Fruit fly (Drosophila melanogaster) whole organism, embryonic: Measurements from ENCODE around the gene Herc4.

Experiments
- Abd-B ChIP-seq: fragments of 200-800 bp; sonication (Bioruptor generic); optimal IDR thresholded peaks from 2 replicates; lab custom pipeline; 2018; ENCODE audit warnings: missing biosample characterization, mild to moderate bottlenecking, missing genetic modification characterization, moderate library complexity
- CG10462 ChIP-seq: fragments of 200-800 bp; sonication (Bioruptor generic); optimal IDR thresholded peaks from 2 replicates; lab custom pipeline; 2016; ENCODE audit warnings: missing biosample characterization, missing genetic modification characterization
- CG10543 ChIP-seq: fragments of 200-800 bp; sonication (Bioruptor generic); optimal IDR thresholded peaks from 3 replicates; lab custom pipeline; 2017; ENCODE audit warnings: missing biosample characterization, mild to moderate bottlenecking, missing genetic modification characterization, moderate library complexity
- CG11723 ChIP-seq: fragments of 200-800 bp; sonication (Bioruptor generic); optimal IDR thresholded peaks from 2 replicates; lab custom pipeline; 2017; ENCODE audit warnings: missing biosample characterization, mild to moderate bottlenecking, missing genetic modification characterization
- CG14050 ChIP-seq: fragments of 200-800 bp; sonication (Bioruptor generic); IDR thresholded peaks from 3 replicates; pipeline ENCODE4 v1.3.6; 2022; ENCODE audit warnings: missing biosample characterization, missing genetic modification characterization
- CG16779 ChIP-seq: fragments of 200-800 bp; sonication (Bioruptor generic); IDR thresholded peaks from 2 replicates; pipeline ENCODE4 v1.3.6; 2022; ENCODE audit warnings: missing biosample characterization, missing genetic modification characterization
- CG16815 ChIP-seq: fragments of 200-800 bp; sonication (Bioruptor generic); optimal IDR thresholded peaks from 3 replicates; lab custom pipeline; 2017; ENCODE audit warnings: missing biosample characterization, mild to moderate bottlenecking, missing genetic modification characterization
- CG17328 ChIP-seq: fragments of 200-800 bp; sonication (Bioruptor generic); IDR thresholded peaks from 2 replicates; pipeline ENCODE4 v1.3.6; 2022; ENCODE audit warnings: missing biosample characterization, missing genetic modification characterization
- CG17361 ChIP-seq: fragments of 200-800 bp; sonication (Bioruptor generic); IDR thresholded peaks from 3 replicates; pipeline ENCODE4 v1.3.6; 2022; ENCODE audit warnings: missing biosample characterization, missing genetic modification characterization
- CG30431 ChIP-seq: fragments of 200-800 bp; sonication (Bioruptor generic); optimal IDR thresholded peaks from 2 replicates; lab custom pipeline; 2017; ENCODE audit warnings: missing biosample characterization, missing genetic modification characterization
- CG3163 ChIP-seq: fragments of 200-800 bp; sonication (Bioruptor generic); optimal IDR thresholded peaks from 3 replicates; lab custom pipeline; 2016; ENCODE audit warnings: missing biosample characterization, missing genetic modification characterization
- CG34422 ChIP-seq: fragments of 200-800 bp; sonication (Bioruptor generic); IDR thresholded peaks from 3 replicates; pipeline ENCODE4 v1.3.6; 2022; ENCODE audit warnings: missing biosample characterization, missing genetic modification characterization
- CG3847 ChIP-seq: fragments of 200-800 bp; sonication (Bioruptor generic); IDR thresholded peaks from 2 replicates; pipeline ENCODE4 v1.3.6; 2022; ENCODE audit warnings: missing biosample characterization, missing genetic modification characterization
- CG7786 ChIP-seq: fragments of 200-800 bp; sonication (Bioruptor generic); optimal IDR thresholded peaks from 2 replicates; lab custom pipeline; 2016; ENCODE audit warnings: missing biosample characterization, missing genetic modification characterization
- CG7839 ChIP-seq: fragments of 200-800 bp; sonication (Bioruptor generic); optimal IDR thresholded peaks from 3 replicates; lab custom pipeline; 2018; ENCODE audit warnings: missing biosample characterization, mild to moderate bottlenecking, missing genetic modification characterization, moderate library complexity
- CG9437 ChIP-seq: fragments of 200-800 bp; sonication (Bioruptor generic); optimal IDR thresholded peaks from 2 replicates; lab custom pipeline; 2018; ENCODE audit warnings: missing biosample characterization, mild to moderate bottlenecking, missing genetic modification characterization
- Dad ChIP-seq: fragments of 200-800 bp; sonication (Bioruptor generic); optimal IDR thresholded peaks from 3 replicates; lab custom pipeline; 2016; ENCODE audit warnings: missing biosample characterization, missing genetic modification characterization
- Dip2 ChIP-seq: fragments of 200-800 bp; sonication (Bioruptor generic); IDR thresholded peaks from 2 replicates; pipeline ENCODE4 v1.3.6; 2022; ENCODE audit warnings: missing biosample characterization, missing genetic modification characterization
- Dp ChIP-seq: fragments of 200-800 bp; sonication (Bioruptor generic); optimal IDR thresholded peaks from 2 replicates; lab custom pipeline; 2018; ENCODE audit warnings: missing biosample characterization, mild to moderate bottlenecking, missing genetic modification characterization, moderate library complexity
- ERR ChIP-seq: fragments of 200-800 bp; sonication (Bioruptor generic); optimal IDR thresholded peaks from 2 replicates; lab custom pipeline; 2016; ENCODE audit warnings: missing biosample characterization, missing genetic modification characterization
- Elba2 ChIP-seq: fragments of 200-800 bp; sonication (Bioruptor generic); optimal IDR thresholded peaks from 3 replicates; lab custom pipeline; 2016; ENCODE audit warnings: missing biosample characterization, missing genetic modification characterization
- Gsc ChIP-seq: fragments of 200-800 bp; sonication (Bioruptor generic); IDR thresholded peaks from 2 replicates; pipeline ENCODE4 v1.3.6; 2022; ENCODE audit warnings: missing biosample characterization, missing genetic modification characterization
- HLH54F ChIP-seq: fragments of 200-800 bp; sonication (Bioruptor generic); optimal IDR thresholded peaks from 3 replicates; lab custom pipeline; 2016; ENCODE audit warnings: missing biosample characterization, missing genetic modification characterization
- Hmr ChIP-seq: fragments of 200-800 bp; sonication (Bioruptor generic); optimal IDR thresholded peaks from 3 replicates; lab custom pipeline; 2017; ENCODE audit warnings: mild to moderate bottlenecking, missing biosample characterization, missing genetic modification reagents, missing genetic modification characterization
- Kr ChIP-seq: fragments of 200-800 bp; sonication (Bioruptor generic); optimal IDR thresholded peaks from 2 replicates; lab custom pipeline; 2017; ENCODE audit warnings: missing biosample characterization, mild to moderate bottlenecking, missing genetic modification characterization
- MBD-R2 ChIP-seq: fragments of 200-800 bp; sonication (Bioruptor generic); IDR thresholded peaks from 2 replicates; pipeline ENCODE4 v1.3.6; 2022; ENCODE audit warnings: missing biosample characterization, missing genetic modification characterization
- MTF-1 ChIP-seq: fragments of 200-800 bp; sonication (Bioruptor generic); optimal IDR thresholded peaks from 2 replicates; lab custom pipeline; 2018; ENCODE audit warnings: missing biosample characterization, mild to moderate bottlenecking, missing genetic modification characterization, borderline replicate concordance
- NK7.1 ChIP-seq: fragments of 200-800 bp; sonication (Bioruptor generic); optimal IDR thresholded peaks from 3 replicates; lab custom pipeline; 2016; ENCODE audit warnings: missing biosample characterization, missing genetic modification characterization
- Nf-YC ChIP-seq: fragments of 200-800 bp; optimal IDR thresholded peaks from 3 replicates; lab custom pipeline; 2019; ENCODE audit warnings: missing biosample characterization, mild to moderate bottlenecking, missing genetic modification characterization, moderate library complexity
- Oli ChIP-seq: fragments of 200-800 bp; sonication (Bioruptor generic); optimal IDR thresholded peaks from 2 replicates; lab custom pipeline; 2018; ENCODE audit warnings: missing biosample characterization, mild to moderate bottlenecking, missing genetic modification characterization, moderate library complexity
- Ravus ChIP-seq: fragments of 200-800 bp; sonication (Bioruptor generic); IDR thresholded peaks from 2 replicates; pipeline ENCODE4 v1.3.6; 2022; ENCODE audit warnings: missing biosample characterization, missing genetic modification characterization
- Sox100B ChIP-seq: fragments of 200-800 bp; sonication (Bioruptor generic); optimal IDR thresholded peaks from 3 replicates; lab custom pipeline; 2018; ENCODE audit warnings: missing biosample characterization, mild to moderate bottlenecking, missing genetic modification characterization
- ac ChIP-seq: fragments of 200-800 bp; sonication (Bioruptor generic); optimal IDR thresholded peaks from 3 replicates; lab custom pipeline; 2017; ENCODE audit warnings: missing biosample characterization, mild to moderate bottlenecking, missing genetic modification characterization
- chm ChIP-seq: fragments of 200-800 bp; sonication (Bioruptor generic); IDR thresholded peaks from 2 replicates; pipeline ENCODE4 v1.3.6; 2022; ENCODE audit warnings: missing biosample characterization, missing genetic modification characterization
- crol ChIP-seq: fragments of 200-800 bp; sonication (Bioruptor generic); IDR thresholded peaks from 2 replicates; pipeline ENCODE4 v1.3.6; 2022; ENCODE audit warnings: missing biosample characterization, missing genetic modification characterization
- cwo ChIP-seq: fragments of 200-800 bp; sonication (Bioruptor generic); optimal IDR thresholded peaks from 3 replicates; lab custom pipeline; 2017; ENCODE audit warnings: missing biosample characterization, missing genetic modification characterization, mild to moderate bottlenecking, moderate library complexity, missing genetic modification reagents
- dan ChIP-seq: fragments of 200-800 bp; sonication (Bioruptor generic); IDR thresholded peaks from 2 replicates; pipeline ENCODE4 v1.3.6; 2022; ENCODE audit warnings: missing biosample characterization, missing genetic modification characterization
- dimm ChIP-seq: fragments of 200-800 bp; sonication (Bioruptor generic); IDR thresholded peaks from 2 replicates; pipeline ENCODE4 v1.3.6; 2022; ENCODE audit warnings: missing biosample characterization, missing genetic modification characterization
- grau ChIP-seq: fragments of 200-800 bp; optimal IDR thresholded peaks from 3 replicates; lab custom pipeline; 2019; ENCODE audit warnings: missing biosample characterization, mild to moderate bottlenecking, missing genetic modification characterization, moderate library complexity
- jigr1 ChIP-seq: fragments of 200-800 bp; sonication (Bioruptor generic); IDR thresholded peaks from 3 replicates; pipeline ENCODE4 v1.3.6; 2022; ENCODE audit warnings: missing biosample characterization, missing genetic modification characterization
- kay ChIP-seq: fragments of 200-800 bp; sonication (Bioruptor generic); optimal IDR thresholded peaks from 2 replicates; lab custom pipeline; 2016; ENCODE audit warnings: missing biosample characterization, missing genetic modification characterization
- klu ChIP-seq: fragments of 200-800 bp; sonication (Bioruptor generic); IDR thresholded peaks from 2 replicates; pipeline ENCODE4 v1.3.6; 2022; ENCODE audit warnings: missing biosample characterization, missing genetic modification characterization
- pho ChIP-seq: fragments of 200-800 bp; sonication (Bioruptor generic); optimal IDR thresholded peaks from 2 replicates; lab custom pipeline; 2016; ENCODE audit warnings: missing biosample characterization, missing genetic modification characterization
- pzg ChIP-seq: fragments of 200-800 bp; sonication (Bioruptor generic); optimal IDR thresholded peaks from 3 replicates; lab custom pipeline; 2018; ENCODE audit warnings: missing biosample characterization, mild to moderate bottlenecking, missing genetic modification characterization, moderate library complexity
- schlank ChIP-seq: fragments of 200-800 bp; sonication (Bioruptor generic); optimal IDR thresholded peaks from 2 replicates; lab custom pipeline; 2018; ENCODE audit warnings: missing biosample characterization, mild to moderate bottlenecking, missing genetic modification characterization
- stwl ChIP-seq: fragments of 200-800 bp; sonication (Bioruptor generic); optimal IDR thresholded peaks from 3 replicates; lab custom pipeline; 2018; ENCODE audit warnings: missing biosample characterization, mild to moderate bottlenecking, missing genetic modification characterization, moderate library complexity
- sug ChIP-seq: fragments of 200-800 bp; optimal IDR thresholded peaks from 2 replicates; lab custom pipeline; 2019; ENCODE audit warnings: missing biosample characterization, mild to moderate bottlenecking, missing genetic modification characterization, moderate library complexity
- vnd ChIP-seq: fragments of 200-800 bp; sonication (Bioruptor generic); IDR thresholded peaks from 3 replicates; pipeline ENCODE4 v1.3.6; 2022; ENCODE audit warnings: missing biosample characterization, missing genetic modification characterization; ENCODE audit not compliant: partially characterized antibody
- zen2 ChIP-seq: fragments of 200-800 bp; sonication (Bioruptor generic); IDR thresholded peaks from 3 replicates; pipeline ENCODE4 v1.3.6; 2022; ENCODE audit warnings: missing biosample characterization, missing genetic modification characterization; ENCODE audit not compliant: partially characterized antibody
- zfh1 ChIP-seq: fragments of 200-800 bp; sonication (Bioruptor generic); IDR thresholded peaks from 3 replicates; pipeline ENCODE4 v1.3.6; 2022; ENCODE audit warnings: missing biosample characterization, missing genetic modification characterization
- zfh2 ChIP-seq: fragments of 200-800 bp; sonication (Bioruptor generic); optimal IDR thresholded peaks from 2 replicates; lab custom pipeline; 2016; ENCODE audit warnings: missing biosample characterization, missing genetic modification characterization

Gene Herc4

DNA sequence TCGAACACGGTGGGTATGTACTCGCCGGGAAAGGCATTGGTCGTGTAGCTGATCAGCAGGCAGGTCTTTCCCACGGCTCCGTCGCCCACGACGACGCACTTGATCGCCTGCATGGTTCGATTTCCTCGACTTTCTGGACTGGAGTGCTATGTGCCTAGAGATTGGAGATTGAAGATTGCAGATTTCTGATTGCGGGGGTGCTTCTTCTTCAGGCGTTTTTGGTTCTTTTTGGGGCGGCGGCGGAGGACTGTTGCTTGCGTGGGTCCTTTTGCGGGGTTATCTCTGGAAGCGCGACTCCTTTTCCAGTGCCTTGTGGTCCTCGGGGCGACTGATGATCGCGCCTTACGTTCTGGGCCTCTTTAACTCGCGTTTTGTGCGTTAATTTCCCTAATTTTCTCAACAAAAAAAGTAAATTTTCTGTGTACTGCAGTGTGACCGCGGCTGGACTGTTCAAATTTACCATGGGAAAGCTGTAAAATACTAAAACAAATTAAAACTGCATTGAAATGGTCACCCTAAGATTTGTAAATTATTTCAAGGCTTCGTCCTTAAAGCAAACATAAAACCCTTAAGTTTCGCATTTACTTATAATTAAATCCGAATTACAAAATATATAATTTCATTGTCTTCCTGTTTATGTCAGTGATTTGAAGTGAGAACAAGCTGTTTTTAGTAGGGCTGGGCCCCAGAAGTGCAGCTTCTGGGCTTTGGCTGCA lies 11.1 kb upstream of the Herc4 start, which contains the start of the genes Rac1 and Acat2 (continued):
- no peak for TF ChIP-seq NK7.1 (GFP tag; lab: Kevin White, UChicago)
- no peak for TF ChIP-seq kay (GFP tag; lab: Kevin White, UChicago)
- TF ChIP-seq CG3847, result peak; percentile 70
- TF ChIP-seq zen2, result no peak
- TF ChIP-seq Abd-B, result peak; percentile 56
- no peak for TF ChIP-seq CG9437
- no peak for TF ChIP-seq CG10462 (GFP tag; lab: Kevin White, UChicago)
- TF ChIP-seq grau (tag; lab: Kevin White, UChicago), result peak; percentile 26
- no peak for TF ChIP-seq CG14050
- no peak for TF ChIP-seq CG16815
- no peak for TF ChIP-seq Gsc
- TF ChIP-seq ERR (GFP tag; lab: Kevin White, UChicago), result no peak
- no peak for TF ChIP-seq CG30431 (GFP tag; lab: Kevin White, UChicago)
- TF ChIP-seq cwo (GFP tag; lab: Kevin White, UChicago), result no peak
- TF ChIP-seq chm (GFP tag; lab: Robert Waterston, UW), result no peak
- TF ChIP-seq dan (GFP tag; lab: Robert Waterston, UW), result no peak
- no peak for TF ChIP-seq jigr1 (GFP tag; lab: Robert Waterston, UW)
- TF ChIP-seq zfh2 (GFP tag; lab: Kevin White, UChicago), result no peak
- TF ChIP-seq ac, result no peak
- no peak for TF ChIP-seq zfh1 (GFP tag; lab: Robert Waterston, UW)
- TF ChIP-seq CG17361 (GFP tag; lab: Robert Waterston, UW), result peak; percentile 57; the same call in 2 of the 3 replicates
- TF ChIP-seq CG10543 (GFP tag; lab: Kevin White, UChicago), result no peak
- TF ChIP-seq pzg (GFP tag; lab: Kevin White, UChicago), result peak; percentile 85
- peak; percentile 63 for TF ChIP-seq MBD-R2 (GFP tag; lab: Robert Waterston, UW)
- no peak for TF ChIP-seq Dip2 (GFP tag; lab: Robert Waterston, UW)
- TF ChIP-seq CG7786 (GFP tag; lab: Kevin White, UChicago), result no peak
- no peak for TF ChIP-seq CG34422 (GFP tag; lab: Robert Waterston, UW)
- TF ChIP-seq Ravus, result no peak
- TF ChIP-seq Nf-YC (tag; lab: Kevin White, UChicago), result peak; percentile 43
- no peak for TF ChIP-seq Oli (tag; lab: Kevin White, UChicago)
- no peak for TF ChIP-seq CG7839 (tag; lab: Kevin White, UChicago)
- TF ChIP-seq crol (GFP tag; lab: Robert Waterston, UW), result no peak
- TF ChIP-seq HLH54F (GFP tag; lab: Kevin White, UChicago), result no peak
- TF ChIP-seq CG16779 (GFP tag; lab: Robert Waterston, UW), result no peak
- TF ChIP-seq MTF-1 (GFP tag; lab: Kevin White, UChicago), result no peak
- TF ChIP-seq klu (GFP tag; lab: Robert Waterston, UW), result no peak
- no peak for TF ChIP-seq CG11723 (GFP tag; lab: Kevin White, UChicago)
- no peak for TF ChIP-seq Dad (GFP tag; lab: Kevin White, UChicago)
- no peak for TF ChIP-seq Elba2 (GFP tag; lab: Kevin White, UChicago)
- TF ChIP-seq Dp (GFP tag; lab: Kevin White, UChicago), result peak; percentile 76
- TF ChIP-seq Hmr, result no peak
- TF ChIP-seq Sox100B (GFP tag; lab: Kevin White, UChicago), result no peak
- TF ChIP-seq Kr (GFP tag; lab: Kevin White, UChicago), result no peak
- peak; percentile 56 for TF ChIP-seq stwl (tag; lab: Kevin White, UChicago)
- TF ChIP-seq CG3163 (GFP tag; lab: Kevin White, UChicago), result no peak
- TF ChIP-seq CG17328 (GFP tag; lab: Robert Waterston, UW), result 0 out of 2 replicates have a peak, but pooled peaks have one; percentile 30
- TF ChIP-seq pho, result no peak
- peak; percentile 37 for TF ChIP-seq sug
- no peak for TF ChIP-seq dimm (GFP tag; lab: Robert Waterston, UW)
- TF ChIP-seq schlank (tag; lab: Kevin White, UChicago), result no peak
- no peak for TF ChIP-seq vnd (GFP tag; lab: Robert Waterston, UW)
